Fruit fly (Drosophila melanogaster) whole organism, embryonic: Measurements from ENCODE around the gene CheA75a.

ENCODE experiments used
- Adf1 ChIP-seq: fragments of 200-800 bp; sonication (Bioruptor generic); IDR thresholded peaks from 2 replicates; pipeline ENCODE4 v1.3.6; 2022; ENCODE audit warnings: missing biosample characterization, missing genetic modification characterization
- Atf6 ChIP-seq: fragments of 200-800 bp; sonication (Bioruptor generic); IDR thresholded peaks from 2 replicates; pipeline ENCODE4 v1.3.6; 2022; ENCODE audit warnings: missing biosample characterization, missing genetic modification characterization
- Awh ChIP-seq: fragments of 200-800 bp; sonication (Bioruptor generic); IDR thresholded peaks from 2 replicates; pipeline ENCODE4, ENCODE4 v1.3.6; 2022; ENCODE audit warnings: missing biosample characterization, missing genetic modification characterization
- BEAF-32 ChIP-seq: fragments of 200-800 bp; sonication (Bioruptor generic); optimal IDR thresholded peaks from 3 replicates; lab custom pipeline; 2017; ENCODE audit warnings: missing biosample characterization, missing genetic modification characterization, mild to moderate bottlenecking, moderate library complexity, missing genetic modification reagents
- CG10147 ChIP-seq: fragments of 200-800 bp; sonication (Bioruptor generic); optimal IDR thresholded peaks from 2 replicates; lab custom pipeline; 2019; ENCODE audit warnings: missing biosample characterization, mild to moderate bottlenecking, missing genetic modification characterization, moderate library complexity
- CG1024 ChIP-seq: fragments of 200-800 bp; sonication (Bioruptor generic); IDR thresholded peaks from 2 replicates; pipeline ENCODE4 v1.3.6; 2022; ENCODE audit warnings: missing biosample characterization, missing genetic modification characterization
- CG10654 ChIP-seq: fragments of 200-800 bp; sonication (Bioruptor generic); optimal IDR thresholded peaks from 2 replicates; lab custom pipeline; 2016; ENCODE audit warnings: missing biosample characterization, missing genetic modification characterization
- CG11093 ChIP-seq: fragments of 200-800 bp; sonication (Bioruptor generic); IDR thresholded peaks from 3 replicates; pipeline ENCODE4 v1.3.6; 2022; ENCODE audit warnings: missing biosample characterization, missing genetic modification characterization
- CG12219 ChIP-seq: fragments of 200-800 bp; sonication (Bioruptor generic); optimal IDR thresholded peaks from 3 replicates; lab custom pipeline; 2018; ENCODE audit warnings: missing biosample characterization, mild to moderate bottlenecking, missing genetic modification characterization
- CG14050 ChIP-seq: fragments of 200-800 bp; sonication (Bioruptor generic); IDR thresholded peaks from 3 replicates; pipeline ENCODE4 v1.3.6; 2022; ENCODE audit warnings: missing biosample characterization, missing genetic modification characterization
- CG15269 ChIP-seq: fragments of 200-800 bp; sonication (Bioruptor generic); optimal IDR thresholded peaks from 2 replicates; lab custom pipeline; 2018; ENCODE audit warnings: missing biosample characterization, mild to moderate bottlenecking, missing genetic modification characterization, moderate library complexity
- CG1647 ChIP-seq: fragments of 200-800 bp; sonication (Bioruptor generic); optimal IDR thresholded peaks from 3 replicates; lab custom pipeline; 2016; ENCODE audit warnings: missing biosample characterization, missing genetic modification characterization
- CG16863 ChIP-seq: fragments of 200-800 bp; sonication (Bioruptor generic); optimal IDR thresholded peaks from 3 replicates; lab custom pipeline; 2016; ENCODE audit warnings: missing biosample characterization, missing genetic modification characterization
- CG17612 ChIP-seq: fragments of 200-800 bp; sonication (Bioruptor generic); IDR thresholded peaks from 2 replicates; pipeline ENCODE4 v1.3.6; 2022; ENCODE audit warnings: missing biosample characterization, missing genetic modification characterization
- CG18262 ChIP-seq: fragments of 200-800 bp; optimal IDR thresholded peaks from 3 replicates; lab custom pipeline; 2019; ENCODE audit warnings: missing biosample characterization, mild to moderate bottlenecking, missing genetic modification characterization, moderate library complexity
- CG2199 ChIP-seq: fragments of 200-800 bp; sonication (Bioruptor generic); IDR thresholded peaks from 3 replicates; pipeline ENCODE4 v1.3.6; 2022; ENCODE audit warnings: missing biosample characterization, missing genetic modification characterization
- CG30431 ChIP-seq: fragments of 200-800 bp; sonication (Bioruptor generic); optimal IDR thresholded peaks from 2 replicates; lab custom pipeline; 2017; ENCODE audit warnings: missing biosample characterization, missing genetic modification characterization
- CG3065 ChIP-seq: fragments of 200-800 bp; sonication (Bioruptor generic); optimal IDR thresholded peaks from 2 replicates; lab custom pipeline; 2016; ENCODE audit warnings: missing biosample characterization, missing genetic modification characterization
- CG4854 ChIP-seq: fragments of 200-800 bp; sonication (Bioruptor generic); optimal IDR thresholded peaks from 2 replicates; lab custom pipeline; 2016; ENCODE audit warnings: missing biosample characterization, missing genetic modification characterization, inconsistent platforms
- CG7357 ChIP-seq: fragments of 200-800 bp; sonication (Bioruptor generic); IDR thresholded peaks from 3 replicates; pipeline ENCODE4 v1.3.6; 2022; ENCODE audit warnings: missing biosample characterization, missing genetic modification characterization
- CG8281 ChIP-seq: fragments of 200-800 bp; sonication (Bioruptor generic); optimal IDR thresholded peaks from 2 replicates; lab custom pipeline; 2018; ENCODE audit warnings: missing biosample characterization, mild to moderate bottlenecking, missing genetic modification characterization, moderate library complexity
- CG8359 ChIP-seq: fragments of 200-800 bp; sonication (Bioruptor generic); optimal IDR thresholded peaks from 2 replicates; lab custom pipeline; 2017; ENCODE audit warnings: missing biosample characterization, mild to moderate bottlenecking, missing genetic modification characterization, borderline replicate concordance
- CG8388 ChIP-seq: fragments of 200-800 bp; sonication (Bioruptor generic); optimal IDR thresholded peaks from 2 replicates; lab custom pipeline; 2019; ENCODE audit warnings: missing biosample characterization, mild to moderate bottlenecking, missing genetic modification characterization, moderate library complexity
- CG9727 ChIP-seq: fragments of 200-800 bp; sonication (Bioruptor generic); optimal IDR thresholded peaks from 3 replicates; lab custom pipeline; 2017; ENCODE audit warnings: missing biosample characterization, mild to moderate bottlenecking, missing genetic modification characterization
- Dip2 ChIP-seq: fragments of 200-800 bp; sonication (Bioruptor generic); IDR thresholded peaks from 2 replicates; pipeline ENCODE4 v1.3.6; 2022; ENCODE audit warnings: missing biosample characterization, missing genetic modification characterization
- GATAe ChIP-seq: fragments of 200-800 bp; sonication (Bioruptor generic); conservative IDR thresholded peaks from 2 replicates; pipeline ENCODE4 v1.3.6; 2022; ENCODE audit warnings: missing biosample characterization, missing genetic modification characterization
- Hr78 ChIP-seq, 2 experiments: fragments of 200-800 bp in 1 of 2; fragments of >200 bp in 1 of 2; sonication (Bioruptor generic) in 1 of 2; optimal IDR thresholded peaks; 2 replicates each; lab custom pipeline; 2017 to 2019; ENCODE audit warnings: missing biosample characterization in 2 of 2, missing genetic modification characterization in 2 of 2, mild to moderate bottlenecking in 1 of 2, moderate library complexity in 1 of 2
- Meics ChIP-seq: fragments of 200-800 bp; sonication (Bioruptor generic); optimal IDR thresholded peaks from 2 replicates; lab custom pipeline; 2017; ENCODE audit warnings: missing biosample characterization, mild to moderate bottlenecking, missing genetic modification characterization
- Mes4 ChIP-seq: fragments of 200-800 bp; sonication (Bioruptor generic); optimal IDR thresholded peaks from 2 replicates; lab custom pipeline; 2016; ENCODE audit warnings: missing biosample characterization, missing genetic modification characterization
- Nf-YC ChIP-seq: fragments of 200-800 bp; optimal IDR thresholded peaks from 3 replicates; lab custom pipeline; 2019; ENCODE audit warnings: missing biosample characterization, mild to moderate bottlenecking, missing genetic modification characterization, moderate library complexity
- PHDP ChIP-seq: fragments of 200-800 bp; sonication (Bioruptor generic); optimal IDR thresholded peaks from 3 replicates; lab custom pipeline; 2018; ENCODE audit warnings: missing biosample characterization, mild to moderate bottlenecking, missing genetic modification characterization, moderate library complexity
- YL-1 ChIP-seq: fragments of 200-800 bp; sonication (Bioruptor generic); optimal IDR thresholded peaks from 3 replicates; lab custom pipeline; 2017; ENCODE audit warnings: missing biosample characterization, mild to moderate bottlenecking, missing genetic modification characterization
- ab ChIP-seq: fragments of 200-800 bp; sonication (Bioruptor generic); optimal IDR thresholded peaks from 2 replicates; lab custom pipeline; 2016; ENCODE audit warnings: missing biosample characterization, missing genetic modification characterization
- br ChIP-seq: fragments of >200 bp; optimal IDR thresholded peaks from 2 replicates; lab custom pipeline; 2017
- btn ChIP-seq: fragments of 200-800 bp; sonication (Bioruptor generic); optimal IDR thresholded peaks from 2 replicates; lab custom pipeline; 2016; ENCODE audit warnings: missing biosample characterization, missing genetic modification characterization
- croc ChIP-seq: fragments of 200-800 bp; sonication (Bioruptor generic); conservative IDR thresholded peaks from 3 replicates; pipeline ENCODE4 v1.3.6; 2022; ENCODE audit warnings: missing biosample characterization, missing genetic modification characterization
- knrl ChIP-seq: fragments of 200-800 bp; sonication (Bioruptor generic); IDR thresholded peaks from 3 replicates; pipeline ENCODE4 v1.3.6; 2022; ENCODE audit warnings: missing biosample characterization, missing genetic modification characterization; ENCODE audit not compliant: partially characterized antibody
- nau ChIP-seq: fragments of 200-800 bp; sonication (Bioruptor generic); optimal IDR thresholded peaks from 3 replicates; lab custom pipeline; 2017; ENCODE audit warnings: missing biosample characterization, mild to moderate bottlenecking, missing genetic modification characterization, missing genetic modification reagents
- nmo ChIP-seq: fragments of 200-800 bp; sonication (Bioruptor generic); optimal IDR thresholded peaks from 2 replicates; lab custom pipeline; 2018; ENCODE audit warnings: missing biosample characterization, mild to moderate bottlenecking, missing genetic modification characterization, moderate library complexity
- pan ChIP-seq, 4 experiments: fragments of >200 bp in 3 of 4; fragments of 200-800 bp in 1 of 4; sonication (Bioruptor generic) in 1 of 4; optimal IDR thresholded peaks in 3 of 4; IDR thresholded peaks in 1 of 4; 2 replicates each; pipeline versions ENCODE4 v1.3.6 to Lab custom; 2017 to 2022; ENCODE audit warnings: missing biosample characterization in 2 of 4, missing genetic modification characterization in 2 of 4, mixed read lengths in 1 of 4
- pnt ChIP-seq: fragments of 200-800 bp; sonication (Bioruptor generic); optimal IDR thresholded peaks from 3 replicates; lab custom pipeline; 2016; ENCODE audit warnings: missing biosample characterization, missing genetic modification characterization
- pum ChIP-seq: fragments of 200-800 bp; sonication (Bioruptor generic); optimal IDR thresholded peaks from 2 replicates; lab custom pipeline; 2016; ENCODE audit warnings: missing biosample characterization, missing genetic modification characterization
- row ChIP-seq: fragments of 200-800 bp; sonication (Bioruptor generic); IDR thresholded peaks from 3 replicates; pipeline ENCODE4 v1.3.6; 2022; ENCODE audit warnings: missing biosample characterization, missing genetic modification characterization
- schlank ChIP-seq: fragments of 200-800 bp; sonication (Bioruptor generic); optimal IDR thresholded peaks from 2 replicates; lab custom pipeline; 2018; ENCODE audit warnings: missing biosample characterization, mild to moderate bottlenecking, missing genetic modification characterization
- sima ChIP-seq: fragments of 200-800 bp; sonication (Bioruptor generic); optimal IDR thresholded peaks from 2 replicates; lab custom pipeline; 2016; ENCODE audit warnings: missing biosample characterization, missing genetic modification characterization
- sr ChIP-seq: fragments of 200-800 bp; sonication (Bioruptor generic); IDR thresholded peaks from 3 replicates; pipeline ENCODE4 v1.3.6; 2022; ENCODE audit warnings: missing biosample characterization, missing genetic modification characterization
- tio ChIP-seq: fragments of 200-800 bp; sonication (Bioruptor generic); optimal IDR thresholded peaks from 2 replicates; lab custom pipeline; 2017; ENCODE audit warnings: missing biosample characterization, missing genetic modification characterization, inconsistent platforms
- tup ChIP-seq: fragments of 200-800 bp; sonication (Bioruptor generic); optimal IDR thresholded peaks from 2 replicates; lab custom pipeline; 2016; ENCODE audit warnings: missing biosample characterization, mild to moderate bottlenecking, missing genetic modification characterization, moderate library complexity
- yki ChIP-seq: fragments of >200 bp; optimal IDR thresholded peaks from 3 replicates; lab custom pipeline; 2018

CheA75a gene

DNA sequence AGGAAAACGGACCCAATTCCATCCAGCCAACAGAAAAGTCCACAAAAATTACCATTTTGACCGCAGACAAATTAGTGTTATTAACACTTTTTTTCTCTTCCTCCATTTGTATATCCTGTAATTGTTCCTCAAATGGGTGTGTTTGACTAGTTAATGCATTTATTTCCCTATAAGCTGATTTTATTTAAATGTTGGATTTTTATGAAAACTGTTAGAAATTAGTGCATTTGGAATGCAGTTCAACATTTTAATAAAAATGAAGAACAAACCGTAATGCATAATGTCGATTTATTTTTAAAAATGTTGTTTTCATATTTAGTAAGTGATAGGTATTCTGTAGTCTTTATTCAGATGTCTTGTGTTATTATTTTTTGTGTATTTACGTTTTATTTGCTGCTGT, 24.0 kb downstream of the CheA75a start (continued):
- TF ChIP-seq CG8388 (GFP tag; lab: Kevin White, UChicago) (no peak), br (lab: Kevin White, UChicago) (no peak), row (GFP tag; lab: Robert Waterston, UW) (no peak), sima (GFP tag; lab: Kevin White, UChicago) (no peak), PHDP (tag; lab: Kevin White, UChicago) (no peak), Dip2 (GFP tag; lab: Robert Waterston, UW) (no peak), btn (GFP tag; lab: Kevin White, UChicago) (no peak), CG1024 (GFP tag; lab: Robert Waterston, UW) (no peak), pan (optimal IDR thresholded peaks at IDR 0.05; lab: Kevin White, UChicago) (peak in 1 of 2 experiments; percentile 20), pan (GFP tag; optimal IDR thresholded peaks at IDR 0.05 in 1 of 2, IDR thresholded peaks at IDR 0.05 in 1 of 2) (no peak), schlank (tag; lab: Kevin White, UChicago) (no peak), Awh (GFP tag; lab: Robert Waterston, UW) (no peak), CG12219 (no peak), sr (no peak), Adf1 (no peak), CG18262 (peak; percentile 9), tio (GFP tag; lab: Kevin White, UChicago) (no peak), CG30431 (no peak), nmo (GFP tag; lab: Kevin White, UChicago) (no peak), CG1647 (GFP tag; lab: Kevin White, UChicago) (no peak)

DNA sequence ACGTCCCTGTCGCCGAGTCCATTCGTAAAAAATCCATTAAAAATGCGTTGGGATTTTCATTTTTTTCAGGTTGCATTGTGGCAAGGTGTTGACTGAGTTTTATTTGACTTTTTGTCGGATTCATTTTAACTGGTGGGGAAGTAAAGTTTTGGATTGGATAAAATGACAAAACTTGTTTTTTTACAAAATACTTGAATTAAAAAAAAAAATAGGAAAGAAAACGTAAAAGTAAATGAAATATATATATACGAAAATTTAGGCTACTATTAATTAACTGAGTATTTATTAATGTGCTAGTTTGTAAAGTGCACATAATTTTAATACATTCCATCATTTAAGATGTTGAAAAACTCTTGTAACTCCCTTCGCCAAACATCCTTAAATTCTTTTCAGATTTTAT, 24.7 kb downstream of the CheA75a start:
- no peak for TF ChIP-seq CG11093 (GFP tag; lab: Robert Waterston, UW)
- no peak for TF ChIP-seq croc (GFP tag; lab: Robert Waterston, UW)
- TF ChIP-seq, all 482 proteins: peak for 0

DNA sequence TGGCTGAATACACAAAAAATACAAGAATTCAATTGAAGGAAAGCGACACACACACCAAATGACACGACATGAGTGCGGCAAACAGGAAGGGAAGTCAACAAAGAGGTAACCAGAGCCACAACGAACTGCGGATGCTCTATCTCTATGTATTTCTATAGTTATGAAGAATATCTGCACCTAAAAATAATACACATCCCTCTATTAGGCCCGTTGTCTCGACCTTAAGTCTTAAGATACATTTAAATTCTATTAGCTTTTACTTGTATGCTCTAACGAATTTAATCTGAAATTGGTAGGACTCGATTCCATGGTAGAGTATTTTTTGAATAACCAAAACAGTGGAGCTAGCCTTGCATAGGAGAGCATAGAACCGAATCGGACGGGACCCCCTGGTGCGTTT, 29.3 kb downstream of the CheA75a start:
- peak; percentile 91 for TF ChIP-seq CG16863 (GFP tag; lab: Kevin White, UChicago)
- peak; percentile 72 for TF ChIP-seq CG10654 (GFP tag; lab: Kevin White, UChicago)
- TF ChIP-seq yki (lab: Kevin White, UChicago): no peak
- no peak for TF ChIP-seq knrl
- TF ChIP-seq ab (GFP tag; lab: Kevin White, UChicago): peak; percentile 76
- TF ChIP-seq tup: peak; percentile 82
- peak; percentile 48 for TF ChIP-seq Meics
- TF ChIP-seq Nf-YC (tag; lab: Kevin White, UChicago): no peak
- peak; percentile 84 for TF ChIP-seq CG8359 (GFP tag; lab: Kevin White, UChicago)
- TF ChIP-seq Atf6 (GFP tag; lab: Robert Waterston, UW): no peak
- peak; percentile 79 for TF ChIP-seq CG14050 (GFP tag; lab: Robert Waterston, UW)
- peak; percentile 75 for TF ChIP-seq CG15269 (tag; lab: Kevin White, UChicago)
- peak; percentile 97 for TF ChIP-seq CG9727
- peak; percentile 53 for TF ChIP-seq YL-1 (GFP tag; lab: Kevin White, UChicago)
- 0 out of 2 replicates have a peak, but pooled peaks have one; percentile 41 for TF ChIP-seq CG17612 (GFP tag; lab: Robert Waterston, UW)
- peak; percentile 87 for TF ChIP-seq Mes4
- TF ChIP-seq CG2199 (GFP tag; lab: Robert Waterston, UW): peak; percentile 96
- peak; percentile 92 for TF ChIP-seq pnt (GFP tag; lab: Kevin White, UChicago)
- peak in 1 of 2 experiments; percentile 72 for TF ChIP-seq Hr78 (GFP tag; optimal IDR thresholded peaks at IDR 0.05; lab: Kevin White, UChicago)
- peak; percentile 53 for TF ChIP-seq CG8281 (tag; lab: Kevin White, UChicago)
- TF ChIP-seq BEAF-32: no peak
- TF ChIP-seq nau (GFP tag; lab: Kevin White, UChicago): peak; percentile 64
- TF ChIP-seq CG4854 (GFP tag; lab: Kevin White, UChicago): peak; percentile 61
- no peak for TF ChIP-seq GATAe (GFP tag; lab: Robert Waterston, UW)
- TF ChIP-seq CG10147 (GFP tag; lab: Kevin White, UChicago): peak; percentile 41
- TF ChIP-seq CG7357 (GFP tag; lab: Robert Waterston, UW): peak; percentile 81; the same call in 2 of the 3 replicates
- TF ChIP-seq pum (GFP tag; lab: Kevin White, UChicago): peak; percentile 92
- TF ChIP-seq CG3065: peak; percentile 58
